Worm (Caenorhabditis elegans) whole organism, early embryonic: ENCODE results near the gene chmp-7.

Experiments used
- aly-1 ChIP-seq: sonication (generic microtip); optimal IDR thresholded peaks from 2 replicates; lab custom pipeline; 2016; ENCODE audit warnings: missing genetic modification characterization, missing compliant biosample characterization
- ama-1 ChIP-seq: fragments of 150-350 bp; optimal IDR thresholded peaks from 2 replicates; lab custom pipeline; 2014
- ceh-13 ChIP-seq: fragments of 200-800 bp; sonication (Bioruptor generic); optimal IDR thresholded peaks from 2 replicates; lab custom pipeline; 2018; ENCODE audit warnings: mild to moderate bottlenecking, missing genetic modification characterization, missing compliant biosample characterization
- ceh-36 ChIP-seq: sonication (generic microtip); optimal IDR thresholded peaks from 2 replicates; lab custom pipeline; 2016; ENCODE audit warnings: missing genetic modification characterization, inconsistent platforms, missing compliant biosample characterization
- ets-7 ChIP-seq: sonication (generic microtip); optimal IDR thresholded peaks from 2 replicates; lab custom pipeline; 2016; ENCODE audit warnings: missing genotype, missing genetic modification characterization, missing compliant biosample characterization
- flt-1 ChIP-seq: fragments of 200-800 bp; sonication (Bioruptor generic); IDR thresholded peaks from 2 replicates; pipeline ENCODE4 v1.3.6; 2022; ENCODE audit warnings: missing genetic modification characterization, missing compliant biosample characterization
- hmg-4 ChIP-seq: fragments of 200-800 bp; sonication (Bioruptor generic); optimal IDR thresholded peaks from 2 replicates; lab custom pipeline; 2018; ENCODE audit warnings: mild to moderate bottlenecking, missing genetic modification characterization, missing compliant biosample characterization
- tra-4 ChIP-seq: sonication (generic microtip); optimal IDR thresholded peaks from 2 replicates; lab custom pipeline; 2017; ENCODE audit warnings: missing genetic modification characterization, missing compliant biosample characterization

- TF ChIP-seq hmg-4 (GFP tag; lab: Kevin White, UChicago) (no peak), ceh-13 (GFP tag; lab: Kevin White, UChicago) (no peak), flt-1 (GFP tag; lab: Robert Waterston, UW) (no peak), tra-4 (no peak), ama-1 (no peak), ceh-36 (no peak), ets-7 (tag; lab: Kevin White, UChicago) (no peak), aly-1 (tag; lab: Kevin White, UChicago) (no peak)
These were observed 44.1 kb upstream of the chmp-7 start for ce11 chrII:9010708-9011107.
